Worm (Caenorhabditis elegans) whole organism, L3 larva: Measurements from ENCODE around the gene zfp-2.

ENCODE experiments used
- ZK546.5 ChIP-seq: sonication (generic microtip); optimal IDR thresholded peaks from 2 replicates; lab custom pipeline; 2017; ENCODE audit warnings: missing biosample characterization, missing genetic modification characterization
- aly-2 ChIP-seq: fragments of 150-350 bp; optimal IDR thresholded peaks from 2 replicates; lab custom pipeline; 2014; ENCODE audit warnings: missing biosample characterization, missing genetic modification characterization
- ceh-82 ChIP-seq: fragments of 150-350 bp; optimal IDR thresholded peaks from 2 replicates; lab custom pipeline; 2014; ENCODE audit warnings: missing biosample characterization, missing genetic modification characterization
- elt-1 ChIP-seq: fragments of 150-350 bp; optimal IDR thresholded peaks from 2 replicates; lab custom pipeline; 2014; ENCODE audit warnings: missing biosample characterization, missing genetic modification characterization
- jun-1 ChIP-seq: fragments of 150-350 bp; optimal IDR thresholded peaks from 2 replicates; lab custom pipeline; 2014; ENCODE audit warnings: missing biosample characterization, missing genetic modification reagents, missing genetic modification characterization
- lsy-12 ChIP-seq: sonication (generic microtip); optimal IDR thresholded peaks from 2 replicates; lab custom pipeline; 2016; ENCODE audit warnings: mild to moderate bottlenecking, missing genetic modification characterization, missing compliant biosample characterization
- nhr-12 ChIP-seq: fragments of 150-350 bp; optimal IDR thresholded peaks from 2 replicates; lab custom pipeline; 2014; ENCODE audit warnings: missing biosample characterization, missing genetic modification characterization
- nhr-28 ChIP-seq: fragments of 150-350 bp; optimal IDR thresholded peaks from 2 replicates; lab custom pipeline; 2014; ENCODE audit warnings: missing biosample characterization, missing genetic modification characterization
- sea-2 ChIP-seq: fragments of 150-350 bp; sonication (generic microtip); optimal IDR thresholded peaks from 4 replicates; lab custom pipeline; 2014; ENCODE audit warnings: missing biosample characterization, missing genetic modification reagents, missing genetic modification characterization
- skn-1 ChIP-seq: fragments of 150-350 bp; optimal IDR thresholded peaks from 2 replicates; lab custom pipeline; 2014; ENCODE audit warnings: missing biosample characterization, missing genetic modification characterization
- snpc-4 ChIP-seq: fragments of 150-350 bp; optimal IDR thresholded peaks from 2 replicates; lab custom pipeline; 2014; ENCODE audit warnings: missing biosample characterization, missing genetic modification characterization
- ztf-11 ChIP-seq: fragments of 150-350 bp; optimal IDR thresholded peaks from 2 replicates; lab custom pipeline; 2014; ENCODE audit warnings: missing biosample characterization, missing genetic modification characterization

- no peak for TF ChIP-seq skn-1 (tag; lab: Kevin White, UChicago)
- TF ChIP-seq snpc-4 (tag; lab: Kevin White, UChicago), result no peak
- TF ChIP-seq sea-2 (GFP tag; lab: Kevin White, UChicago), result no peak
- TF ChIP-seq elt-1 (tag; lab: Kevin White, UChicago), result no peak
- no peak for TF ChIP-seq ZK546.5 (tag; lab: Kevin White, UChicago)
- no peak for TF ChIP-seq nhr-28
- no peak for TF ChIP-seq lsy-12 (tag; lab: Kevin White, UChicago)
- TF ChIP-seq aly-2, result no peak
- TF ChIP-seq ztf-11 (tag; lab: Kevin White, UChicago), result no peak
- TF ChIP-seq ceh-82 (tag; lab: Kevin White, UChicago), result no peak
- TF ChIP-seq nhr-12, result no peak
- no peak for TF ChIP-seq jun-1 (tag; lab: Kevin White, UChicago)
Observed at ce11 chrII:9602566-9602965, 45.1 kb downstream of the zfp-2 start.
